Fruit fly (Drosophila melanogaster) whole organism, prepupa: ENCODE results near the gene larp.

ENCODE experiments used
- Blimp-1 ChIP-seq: fragments of 200-800 bp; sonication (Bioruptor generic); optimal IDR thresholded peaks from 3 replicates; lab custom pipeline; 2017; ENCODE audit warnings: missing biosample characterization, missing genetic modification characterization, mild to moderate bottlenecking, moderate library complexity, missing genetic modification reagents
- CG10669 ChIP-seq: fragments of 200-800 bp; sonication (Bioruptor generic); optimal IDR thresholded peaks from 3 replicates; lab custom pipeline; 2018; ENCODE audit warnings: missing biosample characterization, mild to moderate bottlenecking, missing genetic modification characterization, moderate library complexity
- CG11902 ChIP-seq: fragments of 200-800 bp; sonication (Bioruptor generic); optimal IDR thresholded peaks from 3 replicates; lab custom pipeline; 2016; ENCODE audit warnings: missing biosample characterization, missing genetic modification characterization
- CG31627 ChIP-seq: fragments of 200-800 bp; sonication (Bioruptor generic); optimal IDR thresholded peaks from 3 replicates; lab custom pipeline; 2016; ENCODE audit warnings: missing biosample characterization, missing genetic modification characterization
- CG6792 ChIP-seq: fragments of 200-800 bp; sonication (Bioruptor generic); optimal IDR thresholded peaks from 3 replicates; lab custom pipeline; 2016; ENCODE audit warnings: missing biosample characterization, missing genetic modification characterization
- CG7368 ChIP-seq: fragments of 200-800 bp; sonication (Bioruptor generic); optimal IDR thresholded peaks from 3 replicates; lab custom pipeline; 2016; ENCODE audit warnings: missing biosample characterization, missing genetic modification characterization
- Eip93F ChIP-seq: fragments of 200-800 bp; sonication (Bioruptor generic); optimal IDR thresholded peaks from 2 replicates; lab custom pipeline; 2016; ENCODE audit warnings: missing biosample characterization, mild to moderate bottlenecking, missing genetic modification characterization
- Hr39 ChIP-seq: fragments of 200-800 bp; sonication (Bioruptor generic); optimal IDR thresholded peaks from 2 replicates; lab custom pipeline; 2016; ENCODE audit warnings: missing biosample characterization, missing genetic modification characterization
- Lpt ChIP-seq: fragments of 200-800 bp; sonication (Bioruptor generic); optimal IDR thresholded peaks from 3 replicates; lab custom pipeline; 2016; ENCODE audit warnings: missing biosample characterization, missing genetic modification characterization
- Met ChIP-seq: fragments of 200-800 bp; sonication (Bioruptor generic); optimal IDR thresholded peaks from 3 replicates; lab custom pipeline; 2016; ENCODE audit warnings: missing biosample characterization, missing genetic modification characterization
- fd85E ChIP-seq: fragments of 200-800 bp; sonication (Bioruptor generic); optimal IDR thresholded peaks from 3 replicates; lab custom pipeline; 2016; ENCODE audit warnings: missing biosample characterization, missing genetic modification characterization
- salr ChIP-seq, 2 experiments: fragments of 200-800 bp; sonication (Bioruptor generic); optimal IDR thresholded peaks; 3 replicates each; lab custom pipeline; 2016 to 2018; ENCODE audit warnings: missing biosample characterization in 2 of 2, missing genetic modification characterization in 2 of 2, mild to moderate bottlenecking in 1 of 2
- svp ChIP-seq: fragments of 200-800 bp; sonication (Bioruptor generic); peaks from one replicate; lab custom pipeline; 2016; ENCODE audit warnings: missing biosample characterization, missing genetic modification characterization

DNA sequence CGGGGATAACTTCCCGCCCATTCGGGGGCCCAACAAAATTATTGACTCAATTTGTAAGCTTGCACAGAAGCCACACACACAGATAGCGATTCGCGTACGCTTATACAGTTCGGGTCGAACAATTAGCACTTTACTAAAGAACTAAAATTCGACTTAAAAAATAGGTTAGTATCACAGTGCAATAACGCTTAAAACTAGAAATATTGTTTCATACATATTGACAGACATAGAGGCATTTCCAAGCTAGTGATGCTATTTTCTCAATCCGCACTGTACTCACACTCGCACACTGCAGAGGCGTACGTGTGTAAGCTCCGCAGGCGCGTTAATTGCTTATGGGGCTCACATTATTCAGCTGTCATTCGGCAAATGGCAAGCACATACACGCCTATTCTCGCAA, 38.7 kb downstream of the larp start:
- TF ChIP-seq CG10669 (GFP tag; lab: Kevin White, UChicago) (no peak), Eip93F (no peak), CG31627 (no peak), svp (GFP tag; lab: Kevin White, UChicago) (peak; percentile 37), CG7368 (GFP tag; lab: Kevin White, UChicago) (no peak), salr (GFP tag; optimal IDR thresholded peaks at IDR 0.05; lab: Kevin White, UChicago) (no peak), Lpt (GFP tag; lab: Kevin White, UChicago) (no peak), Met (no peak), Blimp-1 (GFP tag; lab: Kevin White, UChicago) (no peak), CG6792 (GFP tag; lab: Kevin White, UChicago) (no peak), Hr39 (GFP tag; lab: Kevin White, UChicago) (peak; percentile 6), CG11902 (GFP tag; lab: Kevin White, UChicago) (no peak), fd85E (GFP tag; lab: Kevin White, UChicago) (no peak)
